Worm (Caenorhabditis elegans) whole organism, mixed stage, embryonic: ENCODE measurements around the gene C07D8.5.

Experiments used
- mls-2 ChIP-seq: sonication (generic microtip); optimal IDR thresholded peaks from 2 replicates; lab custom pipeline; 2016; ENCODE audit warnings: mild to moderate bottlenecking, missing genetic modification characterization, moderate library complexity, missing compliant biosample characterization
- nhr-237 ChIP-seq: fragments of 150-350 bp; optimal IDR thresholded peaks from 2 replicates; lab custom pipeline; 2014; ENCODE audit warnings: missing biosample characterization, missing genetic modification characterization
- nhr-28 ChIP-seq: fragments of 150-350 bp; optimal IDR thresholded peaks from 2 replicates; lab custom pipeline; 2014; ENCODE audit warnings: missing biosample characterization, missing genetic modification characterization
- pha-4 ChIP-seq: fragments of 150-350 bp; optimal IDR thresholded peaks from 2 replicates; lab custom pipeline; 2018; ENCODE audit warnings: missing biosample characterization, missing genetic modification reagents, missing genetic modification characterization
- tbx-8 ChIP-seq: fragments of 200-800 bp; sonication (Bioruptor generic); optimal IDR thresholded peaks from 2 replicates; lab custom pipeline; 2018; ENCODE audit warnings: mild to moderate bottlenecking, missing genetic modification characterization, moderate library complexity, missing compliant biosample characterization
- unc-120 ChIP-seq: sonication (generic microtip); optimal IDR thresholded peaks from 2 replicates; lab custom pipeline; 2017; ENCODE audit warnings: missing genetic modification characterization, missing compliant biosample characterization; ENCODE audit not compliant: poor library complexity, severe bottlenecking
- unc-39 ChIP-seq: fragments of 150-350 bp; optimal IDR thresholded peaks from 2 replicates; lab custom pipeline; 2014; ENCODE audit warnings: missing biosample characterization, missing genetic modification characterization
- unc-62 ChIP-seq: fragments of 150-350 bp; optimal IDR thresholded peaks from 2 replicates; lab custom pipeline; 2014; ENCODE audit warnings: missing biosample characterization, missing genetic modification reagents, missing genetic modification characterization

DNA sequence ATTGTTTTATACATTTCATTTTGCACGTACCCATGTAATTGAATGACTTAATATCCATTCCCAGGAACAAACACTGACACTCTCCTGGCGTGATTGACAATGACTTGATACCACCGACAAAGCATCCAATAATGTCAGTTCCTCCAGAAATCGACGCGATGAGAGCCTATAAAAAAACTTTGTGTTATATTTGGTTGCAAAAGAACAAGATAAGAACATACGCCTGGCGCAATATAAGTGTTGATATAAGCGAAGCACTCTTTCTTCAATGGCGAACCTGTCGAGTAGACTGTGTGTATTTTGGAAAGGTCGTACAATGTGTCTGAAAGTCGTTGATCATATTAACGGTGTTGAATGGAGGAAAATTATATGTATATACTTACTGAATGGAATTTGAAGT is 40.7 kb upstream of the C07D8.5 start:
- TF ChIP-seq nhr-237 (no peak), unc-39 (tag; lab: Kevin White, UChicago) (no peak), mls-2 (tag; lab: Kevin White, UChicago) (no peak), unc-62 (GFP tag; lab: Kevin White, UChicago) (no peak), tbx-8 (GFP tag; lab: Kevin White, UChicago) (no peak), unc-120 (tag; lab: Kevin White, UChicago) (no peak), pha-4 (no peak), nhr-28 (no peak)
